Worm (Caenorhabditis elegans): ENCODE measurements around the gene ham-1.

- no peak for TF ChIP-seq pax-1 (tag; optimal IDR thresholded peaks at IDR 0.05)
- no peak for TF ChIP-seq unc-3 (GFP tag; conservative IDR thresholded peaks at IDR 0.05)
- no peak for TF ChIP-seq unc-3 (tag; optimal IDR thresholded peaks at IDR 0.05)
- no peak for TF ChIP-seq elt-2 (tag; optimal IDR thresholded peaks at IDR 0.05)
- no peak for TF ChIP-seq ama-1 (optimal IDR thresholded peaks at IDR 0.05)
- TF ChIP-seq fkh-10 (GFP tag; optimal IDR thresholded peaks at IDR 0.05): no peak
- TF ChIP-seq unc-86 (tag; optimal IDR thresholded peaks at IDR 0.05): no peak
- no peak for TF ChIP-seq hlh-8 (tag; optimal IDR thresholded peaks at IDR 0.05)
- TF ChIP-seq zip-5 (tag; optimal IDR thresholded peaks at IDR 0.05): no peak
- TF ChIP-seq nhr-11 (tag; optimal IDR thresholded peaks at IDR 0.05): no peak
- no peak for TF ChIP-seq dve-1 (tag; optimal IDR thresholded peaks at IDR 0.05)
These were observed 5.6 kb upstream of the ham-1 start for ce11 chrIV:12536358-12536757.

Measured in whole organism, late embryonic.